Worm (Caenorhabditis elegans) whole organism, young adult: ENCODE measurements around the gene nlp-41.

ENCODE experiments used
- B0035.1 ChIP-seq: sonication (generic microtip); optimal IDR thresholded peaks from 2 replicates; lab custom pipeline; 2016; ENCODE audit warnings: missing genetic modification characterization, mild to moderate bottlenecking, missing compliant biosample characterization, missing genotype, missing genetic modification reagents
- B0261.1 ChIP-seq: sonication (generic microtip); optimal IDR thresholded peaks from 2 replicates; lab custom pipeline; 2016; ENCODE audit warnings: mild to moderate bottlenecking, missing genetic modification characterization, moderate library complexity, missing compliant biosample characterization
- D2030.7 ChIP-seq: fragments of 200-800 bp; sonication (Bioruptor generic); IDR thresholded peaks from 2 replicates; pipeline ENCODE4 v1.3.6; 2022; ENCODE audit warnings: missing genetic modification reagents, missing genetic modification characterization, missing compliant biosample characterization
- F39B2.1 ChIP-seq: fragments of 200-800 bp; sonication (Bioruptor generic); IDR thresholded peaks from 2 replicates; pipeline ENCODE4 v1.3.6; 2022; ENCODE audit warnings: missing genetic modification reagents, missing genetic modification characterization, missing compliant biosample characterization
- F49E8.2 ChIP-seq: sonication (generic microtip); optimal IDR thresholded peaks from 3 replicates; lab custom pipeline; 2017; ENCODE audit warnings: missing genetic modification characterization, mild to moderate bottlenecking, missing compliant biosample characterization, antibody characterized with exemption, moderate library complexity; ENCODE audit not compliant: insufficient read depth
- F57A8.1 ChIP-seq: fragments of 200-800 bp; sonication (Bioruptor generic); optimal IDR thresholded peaks from 2 replicates; lab custom pipeline; 2018; ENCODE audit warnings: mild to moderate bottlenecking, missing genetic modification characterization, moderate library complexity, missing compliant biosample characterization
- F57C9.4 ChIP-seq: sonication (generic microtip); optimal IDR thresholded peaks from 2 replicates; lab custom pipeline; 2017; ENCODE audit warnings: mild to moderate bottlenecking, missing genetic modification characterization, missing compliant biosample characterization
- Y53G8AR.9 ChIP-seq: fragments of 200-800 bp; sonication (Bioruptor generic); conservative IDR thresholded peaks from 2 replicates; pipeline ENCODE4 v1.3.6; 2022; ENCODE audit warnings: missing genetic modification reagents, missing genetic modification characterization, missing compliant biosample characterization
- Y79H2A.3 ChIP-seq: fragments of 200-800 bp; sonication (Bioruptor generic); conservative IDR thresholded peaks from 2 replicates; pipeline ENCODE4 v1.3.6; 2022; ENCODE audit warnings: missing genetic modification reagents, missing genetic modification characterization, missing compliant biosample characterization
- Y95B8A.8 ChIP-seq: fragments of 200-800 bp; sonication (Bioruptor generic); IDR thresholded peaks from 2 replicates; pipeline ENCODE4 v1.3.6; 2022; ENCODE audit warnings: missing genetic modification reagents, missing genetic modification characterization, missing compliant biosample characterization
- aptf-3 ChIP-seq: fragments of 200-800 bp; sonication (Bioruptor generic); IDR thresholded peaks from 2 replicates; pipeline ENCODE4 v1.3.6; 2022; ENCODE audit warnings: missing genetic modification characterization, missing compliant biosample characterization
- atf-7 ChIP-seq: sonication (generic microtip); optimal IDR thresholded peaks from 2 replicates; lab custom pipeline; 2017; ENCODE audit warnings: mild to moderate bottlenecking, missing genetic modification characterization, missing compliant biosample characterization
- ccch-3 ChIP-seq: fragments of 200-800 bp; sonication (Bioruptor generic); optimal IDR thresholded peaks from 2 replicates; lab custom pipeline; 2018; ENCODE audit warnings: mild to moderate bottlenecking, missing genetic modification characterization, missing compliant biosample characterization
- ceh-100 ChIP-seq: fragments of 200-800 bp; sonication (Bioruptor generic); IDR thresholded peaks from 2 replicates; pipeline ENCODE4 v1.3.6; 2022; ENCODE audit warnings: missing genetic modification reagents, missing genetic modification characterization, missing compliant biosample characterization
- ceh-40 ChIP-seq: fragments of 200-800 bp; sonication (Bioruptor generic); IDR thresholded peaks from 2 replicates; pipeline ENCODE4 v1.3.6; 2022; ENCODE audit warnings: missing genetic modification characterization, missing compliant biosample characterization
- ceh-91 ChIP-seq: fragments of 200-800 bp; sonication (Bioruptor generic); IDR thresholded peaks from 2 replicates; pipeline ENCODE4 v1.3.6; 2022; ENCODE audit warnings: missing genetic modification reagents, missing genetic modification characterization, missing compliant biosample characterization
- chd-7 ChIP-seq: sonication (generic microtip); optimal IDR thresholded peaks from 2 replicates; lab custom pipeline; 2016; ENCODE audit warnings: mild to moderate bottlenecking, missing genetic modification characterization, moderate library complexity, missing compliant biosample characterization
- dpl-1 ChIP-seq: fragments of 150-350 bp; optimal IDR thresholded peaks from 2 replicates; lab custom pipeline; 2014; ENCODE audit warnings: missing biosample characterization, missing genetic modification reagents, missing genetic modification characterization
- efl-1 ChIP-seq: fragments of 150-350 bp; optimal IDR thresholded peaks from 2 replicates; lab custom pipeline; 2014; ENCODE audit warnings: missing biosample characterization, missing genetic modification reagents, missing genetic modification characterization
- egl-18 ChIP-seq: fragments of 200-800 bp; sonication (Bioruptor generic); IDR thresholded peaks from 2 replicates; pipeline ENCODE4 v1.3.6; 2022; ENCODE audit warnings: missing genetic modification reagents, missing genetic modification characterization, missing compliant biosample characterization
- ekl-4 ChIP-seq: fragments of 200-800 bp; sonication (Bioruptor generic); IDR thresholded peaks from 2 replicates; pipeline ENCODE4 v1.3.6; 2022; ENCODE audit warnings: missing genetic modification reagents, missing genetic modification characterization, missing compliant biosample characterization
- ets-4 ChIP-seq: fragments of 200-800 bp; sonication (Bioruptor generic); optimal IDR thresholded peaks from 2 replicates; lab custom pipeline; 2018; ENCODE audit warnings: mild to moderate bottlenecking, missing genetic modification characterization, missing compliant biosample characterization
- fkh-3 ChIP-seq: sonication (generic microtip); optimal IDR thresholded peaks from 2 replicates; lab custom pipeline; 2016; ENCODE audit warnings: mild to moderate bottlenecking, missing genetic modification characterization, missing compliant biosample characterization
- him-1 ChIP-seq: sonication (generic microtip); optimal IDR thresholded peaks from 2 replicates; lab custom pipeline; 2016; ENCODE audit warnings: missing genotype, missing genetic modification reagents, missing genetic modification characterization, missing compliant biosample characterization
- hlh-26 ChIP-seq: fragments of 200-800 bp; sonication (Bioruptor generic); conservative IDR thresholded peaks from 2 replicates; pipeline ENCODE4 v1.3.6; 2022; ENCODE audit warnings: missing genetic modification reagents, missing genetic modification characterization, missing compliant biosample characterization
- hmg-1.2 ChIP-seq: fragments of 200-800 bp; sonication (Bioruptor generic); IDR thresholded peaks from 2 replicates; pipeline ENCODE4 v1.3.6; 2022; ENCODE audit warnings: missing genetic modification reagents, missing genetic modification characterization, missing compliant biosample characterization
- hrde-1 ChIP-seq: sonication (generic microtip); optimal IDR thresholded peaks from 2 replicates; lab custom pipeline; 2016; ENCODE audit warnings: missing genetic modification characterization, mild to moderate bottlenecking, missing compliant biosample characterization, moderate library complexity, missing genotype, missing genetic modification reagents, borderline replicate concordance
- hsf-1 ChIP-seq: fragments of 200-800 bp; sonication (Bioruptor generic); IDR thresholded peaks from 2 replicates; pipeline ENCODE4 v1.3.6; 2022; ENCODE audit warnings: missing genetic modification reagents, missing genetic modification characterization, missing compliant biosample characterization
- let-607 ChIP-seq, 2 experiments: fragments of 200-800 bp in 1 of 2; sonication (Bioruptor generic) in 1 of 2; sonication (generic microtip) in 1 of 2; optimal IDR thresholded peaks; 2 replicates each; lab custom pipeline; 2016 to 2018; ENCODE audit warnings: mild to moderate bottlenecking in 2 of 2, missing compliant biosample characterization in 2 of 2, missing genetic modification characterization in 2 of 2, moderate library complexity in 2 of 2, missing genotype in 1 of 2
- lin-26 ChIP-seq: fragments of 200-800 bp; sonication (Bioruptor generic); IDR thresholded peaks from 2 replicates; pipeline ENCODE4 v1.3.6; 2022; ENCODE audit warnings: missing genetic modification reagents, missing genetic modification characterization, missing compliant biosample characterization
- lin-54 ChIP-seq: fragments of 200-800 bp; sonication (Bioruptor generic); optimal IDR thresholded peaks from 2 replicates; lab custom pipeline; 2018; ENCODE audit warnings: mild to moderate bottlenecking, missing genetic modification characterization, missing compliant biosample characterization
- lir-1 ChIP-seq: fragments of 200-800 bp; sonication (Bioruptor generic); conservative IDR thresholded peaks from 2 replicates; pipeline ENCODE4 v1.3.6; 2022; ENCODE audit warnings: missing genetic modification reagents, missing genetic modification characterization, missing compliant biosample characterization
- lsl-1 ChIP-seq: fragments of 200-800 bp; sonication (Bioruptor generic); optimal IDR thresholded peaks from 2 replicates; lab custom pipeline; 2018; ENCODE audit warnings: mild to moderate bottlenecking, missing genetic modification characterization, moderate library complexity, missing compliant biosample characterization
- lsy-27 ChIP-seq: sonication (generic microtip); optimal IDR thresholded peaks from 2 replicates; lab custom pipeline; 2017; ENCODE audit warnings: missing genetic modification characterization, mild to moderate bottlenecking, missing compliant biosample characterization, antibody characterized with exemption, missing genotype, borderline replicate concordance; ENCODE audit not compliant: insufficient read depth
- madf-10 ChIP-seq: sonication (generic microtip); optimal IDR thresholded peaks from 2 replicates; lab custom pipeline; 2016; ENCODE audit warnings: mild to moderate bottlenecking, missing genetic modification characterization, missing compliant biosample characterization
- madf-6 ChIP-seq: fragments of 200-800 bp; sonication (Bioruptor generic); IDR thresholded peaks from 2 replicates; pipeline ENCODE4 v1.3.6; 2022; ENCODE audit warnings: missing genetic modification reagents, missing genetic modification characterization, missing compliant biosample characterization
- nhr-80 ChIP-seq: sonication (generic microtip); optimal IDR thresholded peaks from 2 replicates; lab custom pipeline; 2016; ENCODE audit warnings: missing genetic modification characterization, missing compliant biosample characterization
- nhr-90 ChIP-seq: sonication (generic microtip); optimal IDR thresholded peaks from 2 replicates; lab custom pipeline; 2016; ENCODE audit warnings: missing genotype, mild to moderate bottlenecking, missing genetic modification characterization, missing compliant biosample characterization
- snpc-1.3 ChIP-seq: sonication (generic microtip); optimal IDR thresholded peaks from 2 replicates; lab custom pipeline; 2017; ENCODE audit warnings: missing genetic modification characterization, mild to moderate bottlenecking, missing compliant biosample characterization, antibody characterized with exemption, moderate library complexity, missing genotype, missing genetic modification reagents; ENCODE audit not compliant: insufficient read depth
- somi-1 ChIP-seq: fragments of 200-800 bp; sonication (Bioruptor generic); optimal IDR thresholded peaks from 2 replicates; lab custom pipeline; 2018; ENCODE audit warnings: mild to moderate bottlenecking, missing genetic modification characterization, missing compliant biosample characterization
- tlf-1 ChIP-seq: fragments of 200-800 bp; sonication (Bioruptor generic); optimal IDR thresholded peaks from 2 replicates; lab custom pipeline; 2018; ENCODE audit warnings: mild to moderate bottlenecking, missing genetic modification characterization, missing compliant biosample characterization
- unc-130 ChIP-seq: sonication (generic microtip); optimal IDR thresholded peaks from 2 replicates; lab custom pipeline; 2016; ENCODE audit warnings: missing genetic modification reagents, missing genetic modification characterization, missing compliant biosample characterization
- zfh-2 ChIP-seq: fragments of 200-800 bp; sonication (Bioruptor generic); conservative IDR thresholded peaks from 2 replicates; pipeline ENCODE4 v1.3.6; 2022; ENCODE audit warnings: missing genetic modification reagents, missing genetic modification characterization, missing compliant biosample characterization
- zim-3 ChIP-seq: sonication (generic microtip); optimal IDR thresholded peaks from 2 replicates; lab custom pipeline; 2017; ENCODE audit warnings: mild to moderate bottlenecking, missing genetic modification characterization, moderate library complexity, missing compliant biosample characterization
- ztf-18 ChIP-seq: sonication (generic microtip); optimal IDR thresholded peaks from 2 replicates; lab custom pipeline; 2016; ENCODE audit warnings: missing genotype, mild to moderate bottlenecking, missing genetic modification characterization, missing compliant biosample characterization
- ztf-26 ChIP-seq: sonication (generic microtip); optimal IDR thresholded peaks from 2 replicates; lab custom pipeline; 2017; ENCODE audit warnings: missing genetic modification characterization, missing compliant biosample characterization
- ztf-28 ChIP-seq: fragments of 200-800 bp; sonication (Bioruptor generic); IDR thresholded peaks from 2 replicates; pipeline ENCODE4 v1.3.6; 2022; ENCODE audit warnings: missing genetic modification reagents, missing genetic modification characterization, missing compliant biosample characterization
- ztf-3 ChIP-seq: fragments of 200-800 bp; sonication (Bioruptor generic); optimal IDR thresholded peaks from 2 replicates; lab custom pipeline; 2018; ENCODE audit warnings: mild to moderate bottlenecking, missing genetic modification characterization, missing compliant biosample characterization

Gene nlp-41

DNA sequence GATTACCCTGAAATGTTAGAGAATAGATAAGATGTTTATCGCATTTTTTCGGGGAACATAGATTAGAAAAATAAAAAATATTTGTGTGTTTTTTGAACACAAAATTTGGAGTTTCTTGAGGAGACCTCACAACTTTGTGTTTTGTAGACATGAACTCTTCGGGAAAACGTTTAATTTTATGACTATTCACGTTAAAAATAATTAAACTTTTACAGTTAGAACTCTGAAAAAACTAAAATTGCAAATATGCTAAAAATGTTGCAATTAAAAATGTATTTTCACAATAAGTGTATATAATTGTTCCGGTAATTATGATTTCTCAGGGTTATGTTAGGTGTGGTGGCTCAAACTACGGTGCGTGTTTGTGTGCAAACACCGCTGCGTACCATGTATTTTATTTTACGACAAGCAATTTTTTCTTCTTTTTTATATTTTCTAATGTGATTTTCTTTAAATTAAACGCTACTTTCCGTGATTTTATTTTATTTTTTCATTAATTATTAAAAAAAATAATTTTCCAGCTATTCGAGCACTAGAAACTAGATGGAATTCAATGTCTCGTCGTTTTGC is 22.4 kb upstream of the nlp-41 start, which contains the start of the genes F57C2.5 and spat-1 (continued):
- TF ChIP-seq tlf-1 = no peak
- TF ChIP-seq efl-1 (GFP tag; lab: Kevin White, UChicago) = no peak
- TF ChIP-seq ztf-18 (tag; lab: Kevin White, UChicago) = peak; percentile 42
- no peak for TF ChIP-seq him-1
- no peak; the same call in 1 of the 2 replicates for TF ChIP-seq Y79H2A.3 (GFP tag; lab: Robert Waterston, UW)
- no peak for TF ChIP-seq ztf-3 (GFP tag; lab: Kevin White, UChicago)
- TF ChIP-seq atf-7 = no peak
- no peak for TF ChIP-seq hsf-1
- TF ChIP-seq egl-18 = no peak
- TF ChIP-seq B0035.1 (tag; lab: Kevin White, UChicago) = no peak
- no peak for TF ChIP-seq F57A8.1
- TF ChIP-seq hrde-1 (tag; lab: Kevin White, UChicago) = no peak
- TF ChIP-seq zim-3 (tag; lab: Kevin White, UChicago) = no peak
- peak; percentile 49; the same call in 1 of the 2 replicates for TF ChIP-seq hmg-1.2
- no peak for TF ChIP-seq lir-1 (GFP tag; lab: Robert Waterston, UW)
- TF ChIP-seq lsl-1 (GFP tag; lab: Kevin White, UChicago) = peak; percentile 88
- TF ChIP-seq ztf-26 = no peak
- TF ChIP-seq fkh-3 = no peak
- peak; percentile 45; the same call in 1 of the 2 replicates for TF ChIP-seq ztf-28 (GFP tag; lab: Robert Waterston, UW)
- TF ChIP-seq lsy-27 (tag; lab: Kevin White, UChicago) = no peak
- no peak for TF ChIP-seq ets-4
- peak; percentile 74 for TF ChIP-seq unc-130 (GFP tag; lab: Kevin White, UChicago)
- TF ChIP-seq aptf-3 (GFP tag; lab: Robert Waterston, UW) = no peak
- TF ChIP-seq D2030.7 (GFP tag; lab: Robert Waterston, UW) = peak; percentile 76; the same call in 1 of the 2 replicates
- TF ChIP-seq madf-6 (GFP tag; lab: Robert Waterston, UW) = peak; percentile 41; the same call in 1 of the 2 replicates
- TF ChIP-seq Y53G8AR.9 (GFP tag; lab: Robert Waterston, UW) = no peak
- TF ChIP-seq F57C9.4 = no peak
- no peak for TF ChIP-seq ceh-40
- TF ChIP-seq chd-7 = no peak
- peak; percentile 22 for TF ChIP-seq lin-54 (GFP tag; lab: Kevin White, UChicago)
- TF ChIP-seq F39B2.1 (GFP tag; lab: Robert Waterston, UW) = no peak
- TF ChIP-seq F49E8.2 = peak; percentile 38
- TF ChIP-seq B0261.1 (tag; lab: Kevin White, UChicago) = peak; percentile 18
- TF ChIP-seq nhr-80 (tag; lab: Kevin White, UChicago) = peak; percentile 62
- TF ChIP-seq Y95B8A.8 (GFP tag; lab: Robert Waterston, UW) = 0 out of 2 replicates have a peak, but pooled peaks have one; percentile 19
- no peak for TF ChIP-seq lin-26 (GFP tag; lab: Robert Waterston, UW)
- TF ChIP-seq dpl-1 = peak; percentile 2
- TF ChIP-seq ceh-100 (GFP tag; lab: Robert Waterston, UW) = peak; percentile 97
- no peak for TF ChIP-seq somi-1 (GFP tag; lab: Kevin White, UChicago)
- peak; percentile 36 for TF ChIP-seq snpc-1.3
- no peak for TF ChIP-seq zfh-2 (GFP tag; lab: Robert Waterston, UW)
- TF ChIP-seq ceh-91 (GFP tag; lab: Robert Waterston, UW) = peak; percentile 76
- no peak for TF ChIP-seq hlh-26 (GFP tag; lab: Robert Waterston, UW)
- no peak for TF ChIP-seq nhr-90 (tag; lab: Kevin White, UChicago)
- TF ChIP-seq madf-10 (tag; lab: Kevin White, UChicago) = peak; percentile 80
- peak in 1 of 2 experiments; percentile 32 for TF ChIP-seq let-607 (tag; optimal IDR thresholded peaks at IDR 0.05; lab: Kevin White, UChicago)
- TF ChIP-seq ccch-3 (GFP tag; lab: Kevin White, UChicago) = peak; percentile 66
- no peak for TF ChIP-seq ekl-4
